Worm (Caenorhabditis elegans) whole organism, mixed stage, embryonic: ENCODE results near the gene gst-41.

Experiments used
- M03D4.4 ChIP-seq: sonication (generic microtip); optimal IDR thresholded peaks from 2 replicates; lab custom pipeline; 2017; ENCODE audit warnings: mild to moderate bottlenecking, missing genetic modification characterization, missing compliant biosample characterization
- ceh-39 ChIP-seq: fragments of 150-350 bp; optimal IDR thresholded peaks from 2 replicates; lab custom pipeline; 2014; ENCODE audit warnings: missing biosample characterization, missing genetic modification characterization
- ceh-43 ChIP-seq: fragments of 200-800 bp; sonication (Bioruptor generic); optimal IDR thresholded peaks from 2 replicates; lab custom pipeline; 2018; ENCODE audit warnings: mild to moderate bottlenecking, missing genetic modification characterization, moderate library complexity, missing compliant biosample characterization
- ceh-83 ChIP-seq: fragments of 200-800 bp; sonication (Bioruptor generic); optimal IDR thresholded peaks from 2 replicates; lab custom pipeline; 2018; ENCODE audit warnings: mild to moderate bottlenecking, missing genetic modification characterization, missing compliant biosample characterization
- ces-1 ChIP-seq: fragments of 150-350 bp; optimal IDR thresholded peaks from 2 replicates; lab custom pipeline; 2014; ENCODE audit warnings: missing biosample characterization, missing genetic modification reagents, missing genetic modification characterization
- cnd-1 ChIP-seq: fragments of 200-800 bp; sonication (Bioruptor generic); optimal IDR thresholded peaks from 2 replicates; lab custom pipeline; 2018; ENCODE audit warnings: mild to moderate bottlenecking, missing genetic modification characterization, missing compliant biosample characterization
- drap-1 ChIP-seq: fragments of 200-800 bp; sonication (Bioruptor generic); optimal IDR thresholded peaks from 3 replicates; lab custom pipeline; 2018; ENCODE audit warnings: mild to moderate bottlenecking, missing genetic modification characterization, missing compliant biosample characterization
- elt-3 ChIP-seq: fragments of 150-350 bp; optimal IDR thresholded peaks from 2 replicates; lab custom pipeline; 2014; ENCODE audit warnings: missing biosample characterization, missing genetic modification characterization
- ham-2 ChIP-seq: fragments of 200-800 bp; sonication (Bioruptor generic); optimal IDR thresholded peaks from 2 replicates; lab custom pipeline; 2018; ENCODE audit warnings: mild to moderate bottlenecking, missing genetic modification characterization, missing compliant biosample characterization
- hlh-1 ChIP-seq: fragments of 150-350 bp; optimal IDR thresholded peaks from 2 replicates; lab custom pipeline; 2014; ENCODE audit warnings: missing biosample characterization, missing genetic modification reagents, missing genetic modification characterization
- lin-32 ChIP-seq: fragments of 200-800 bp; sonication (Bioruptor generic); optimal IDR thresholded peaks from 2 replicates; lab custom pipeline; 2018; ENCODE audit warnings: mild to moderate bottlenecking, missing genetic modification characterization, missing compliant biosample characterization
- lsy-2 ChIP-seq: fragments of 150-350 bp; optimal IDR thresholded peaks from 2 replicates; lab custom pipeline; 2014; ENCODE audit warnings: missing biosample characterization, missing genetic modification characterization
- mab-5 ChIP-seq: fragments of 150-350 bp; optimal IDR thresholded peaks from 2 replicates; lab custom pipeline; 2014; ENCODE audit warnings: missing biosample characterization, missing genetic modification characterization
- mep-1 ChIP-seq: fragments of 150-350 bp; optimal IDR thresholded peaks from 2 replicates; lab custom pipeline; 2017; ENCODE audit warnings: missing biosample characterization, missing genetic modification reagents, missing genetic modification characterization, inconsistent platforms
- nhr-12 ChIP-seq: fragments of 150-350 bp; optimal IDR thresholded peaks from 2 replicates; lab custom pipeline; 2014; ENCODE audit warnings: missing biosample characterization, missing genetic modification characterization
- nhr-2 ChIP-seq: fragments of 150-350 bp; optimal IDR thresholded peaks from 2 replicates; lab custom pipeline; 2014; ENCODE audit warnings: missing biosample characterization, missing genetic modification characterization
- nhr-237 ChIP-seq: fragments of 150-350 bp; optimal IDR thresholded peaks from 2 replicates; lab custom pipeline; 2014; ENCODE audit warnings: missing biosample characterization, missing genetic modification characterization
- nhr-28 ChIP-seq: fragments of 150-350 bp; optimal IDR thresholded peaks from 2 replicates; lab custom pipeline; 2014; ENCODE audit warnings: missing biosample characterization, missing genetic modification characterization
- nhr-76 ChIP-seq: sonication (generic microtip); optimal IDR thresholded peaks from 2 replicates; lab custom pipeline; 2017; ENCODE audit warnings: missing biosample characterization, missing genetic modification characterization
- pha-4 ChIP-seq: fragments of 150-350 bp; optimal IDR thresholded peaks from 2 replicates; lab custom pipeline; 2018; ENCODE audit warnings: missing biosample characterization, missing genetic modification reagents, missing genetic modification characterization
- sem-2 ChIP-seq: fragments of 200-800 bp; sonication (Bioruptor generic); optimal IDR thresholded peaks from 2 replicates; lab custom pipeline; 2018; ENCODE audit warnings: mild to moderate bottlenecking, missing genetic modification characterization, missing compliant biosample characterization
- snpc-4 ChIP-seq: fragments of 150-350 bp; optimal IDR thresholded peaks from 2 replicates; lab custom pipeline; 2014; ENCODE audit warnings: missing biosample characterization, missing genetic modification characterization
- sptf-1 ChIP-seq: sonication (generic microtip); optimal IDR thresholded peaks from 2 replicates; lab custom pipeline; 2017; ENCODE audit warnings: mild to moderate bottlenecking, missing genetic modification characterization, moderate library complexity, missing compliant biosample characterization
- tbx-8 ChIP-seq: fragments of 200-800 bp; sonication (Bioruptor generic); optimal IDR thresholded peaks from 2 replicates; lab custom pipeline; 2018; ENCODE audit warnings: mild to moderate bottlenecking, missing genetic modification characterization, moderate library complexity, missing compliant biosample characterization
- unc-120 ChIP-seq: sonication (generic microtip); optimal IDR thresholded peaks from 2 replicates; lab custom pipeline; 2017; ENCODE audit warnings: missing genetic modification characterization, missing compliant biosample characterization; ENCODE audit not compliant: poor library complexity, severe bottlenecking
- unc-39 ChIP-seq: fragments of 150-350 bp; optimal IDR thresholded peaks from 2 replicates; lab custom pipeline; 2014; ENCODE audit warnings: missing biosample characterization, missing genetic modification characterization
- unc-62 ChIP-seq: fragments of 150-350 bp; optimal IDR thresholded peaks from 2 replicates; lab custom pipeline; 2014; ENCODE audit warnings: missing biosample characterization, missing genetic modification reagents, missing genetic modification characterization
- zip-8 ChIP-seq: fragments of 150-350 bp; optimal IDR thresholded peaks from 2 replicates; lab custom pipeline; 2014; ENCODE audit warnings: missing biosample characterization, missing genetic modification characterization
- ztf-11 ChIP-seq: fragments of 150-350 bp; optimal IDR thresholded peaks from 2 replicates; lab custom pipeline; 2014; ENCODE audit warnings: missing biosample characterization, missing genetic modification characterization

gst-41 gene

ce11 chrV:7391933-7392332 is 7.2 kb downstream of the gst-41 start, which contains the start of gene fbxa-105:
Gene fbxa-105, minus strand, starts transcription at chrV:7392029.
- TF ChIP-seq lin-32 (GFP tag; lab: Kevin White, UChicago): no peak
- no peak for TF ChIP-seq unc-62
- TF ChIP-seq ztf-11 (tag; lab: Kevin White, UChicago): no peak

- TF ChIP-seq nhr-2 (no peak), unc-39 (no peak), mab-5 (tag; lab: Kevin White, UChicago) (no peak)
- TF ChIP-seq, all 35 proteins: peak for 0
These were observed 9.3 kb downstream of the gst-41 start, which contains the start of gene C02H6.1 for ce11 chrV:7389771-7390170. Gene C02H6.1, minus strand, starts transcription at chrV:7389871.

ce11 chrV:7387755-7388154 is 11.3 kb downstream of the gst-41 start, which contains the start of gene C02H6.3:
Gene C02H6.3, minus strand, starts transcription at chrV:7387855.
- TF ChIP-seq mab-5 (tag; lab: Kevin White, UChicago): no peak
- TF ChIP-seq unc-120 (tag; lab: Kevin White, UChicago): no peak
- no peak for TF ChIP-seq unc-62
- no peak for TF ChIP-seq M03D4.4
- no peak for TF ChIP-seq mep-1 (tag; lab: Kevin White, UChicago)
- TF ChIP-seq nhr-76 (tag; lab: Kevin White, UChicago): no peak
- no peak for TF ChIP-seq ceh-43 (GFP tag; lab: Kevin White, UChicago)
- TF ChIP-seq hlh-1 (tag; lab: Kevin White, UChicago): no peak
- TF ChIP-seq unc-39: no peak
- no peak for TF ChIP-seq sptf-1 (tag; lab: Kevin White, UChicago)
- TF ChIP-seq snpc-4 (tag; lab: Kevin White, UChicago): no peak
- TF ChIP-seq ham-2 (GFP tag; lab: Kevin White, UChicago): no peak
- no peak for TF ChIP-seq ceh-39 (tag; lab: Kevin White, UChicago)
- no peak for TF ChIP-seq nhr-28 (tag; lab: Kevin White, UChicago)
- TF ChIP-seq elt-3 (tag; lab: Kevin White, UChicago): no peak
- TF ChIP-seq tbx-8 (GFP tag; lab: Kevin White, UChicago): no peak

- TF ChIP-seq nhr-237 (tag; lab: Kevin White, UChicago) (no peak), ceh-83 (GFP tag; lab: Kevin White, UChicago) (no peak), cnd-1 (tag; lab: Kevin White, UChicago) (no peak), lsy-2 (tag; lab: Kevin White, UChicago) (no peak), unc-120 (tag; lab: Kevin White, UChicago) (no peak), nhr-12 (tag; lab: Kevin White, UChicago) (no peak), ceh-39 (tag; lab: Kevin White, UChicago) (no peak), ztf-11 (tag; lab: Kevin White, UChicago) (no peak)
These were observed 13.0 kb downstream of the gst-41 start, which contains the start of gene srp-6 for ce11 chrV:7386052-7386573. Gene srp-6, minus strand, starts transcription at chrV:7386102.

ce11 chrV:7381008-7381407 is 18.1 kb downstream of the gst-41 start, which contains the start of gene C03G6.17:
Gene C03G6.17, minus strand, starts transcription at chrV:7381108.
- TF ChIP-seq drap-1 (GFP tag; lab: Kevin White, UChicago) (no peak), ztf-11 (tag; lab: Kevin White, UChicago) (no peak), lsy-2 (tag; lab: Kevin White, UChicago) (no peak), sptf-1 (tag; lab: Kevin White, UChicago) (no peak), zip-8 (tag; lab: Kevin White, UChicago) (no peak)

- TF ChIP-seq elt-3 (tag; lab: Kevin White, UChicago) (no peak), pha-4 (tag; lab: Kevin White, UChicago) (no peak), ceh-39 (tag; lab: Kevin White, UChicago) (no peak)
- TF ChIP-seq, all 35 proteins: peak for 0
These were observed 19.7 kb downstream of the gst-41 start, which contains the start of gene srsx-24 for ce11 chrV:7379384-7379783. Gene srsx-24, minus strand, starts transcription at chrV:7379484.

- TF ChIP-seq drap-1 (GFP tag; lab: Kevin White, UChicago): no peak
- no peak for TF ChIP-seq unc-62
- TF ChIP-seq nhr-28 (tag; lab: Kevin White, UChicago): no peak
- TF ChIP-seq lin-32 (GFP tag; lab: Kevin White, UChicago): no peak
- no peak for TF ChIP-seq zip-8 (tag; lab: Kevin White, UChicago)
- no peak for TF ChIP-seq M03D4.4
- TF ChIP-seq sptf-1 (tag; lab: Kevin White, UChicago): no peak
- no peak for TF ChIP-seq ces-1 (GFP tag; lab: Kevin White, UChicago)
- TF ChIP-seq sem-2 (GFP tag; lab: Kevin White, UChicago): no peak
- no peak for TF ChIP-seq ham-2 (GFP tag; lab: Kevin White, UChicago)
- no peak for TF ChIP-seq ceh-39 (tag; lab: Kevin White, UChicago)
- no peak for TF ChIP-seq nhr-76 (tag; lab: Kevin White, UChicago)
- TF ChIP-seq, all 35 proteins: peak for 0
These were observed 25.0 kb downstream of the gst-41 start, which contains the start of gene srx-56 for ce11 chrV:7374090-7374489. Gene srx-56, plus strand, starts transcription at chrV:7374390.
